Worm (Caenorhabditis elegans): ENCODE measurements around the gene C38H2.3.

The C38H2.3 gene

ce11 chrIII:10380640-10381039 lies 5.7 kb downstream of the C38H2.3 start:
- no peak for TF ChIP-seq tra-4 (tag; optimal IDR thresholded peaks at IDR 0.05)
- no peak for TF ChIP-seq F13C5.2 (tag; optimal IDR thresholded peaks at IDR 0.05)
- no peak for TF ChIP-seq hnd-1 (tag; optimal IDR thresholded peaks at IDR 0.05)
- TF ChIP-seq pes-1 (GFP tag; IDR thresholded peaks at IDR 0.05), result no peak
- no peak for TF ChIP-seq scrt-1 (GFP tag; IDR thresholded peaks at IDR 0.05)

DNA sequence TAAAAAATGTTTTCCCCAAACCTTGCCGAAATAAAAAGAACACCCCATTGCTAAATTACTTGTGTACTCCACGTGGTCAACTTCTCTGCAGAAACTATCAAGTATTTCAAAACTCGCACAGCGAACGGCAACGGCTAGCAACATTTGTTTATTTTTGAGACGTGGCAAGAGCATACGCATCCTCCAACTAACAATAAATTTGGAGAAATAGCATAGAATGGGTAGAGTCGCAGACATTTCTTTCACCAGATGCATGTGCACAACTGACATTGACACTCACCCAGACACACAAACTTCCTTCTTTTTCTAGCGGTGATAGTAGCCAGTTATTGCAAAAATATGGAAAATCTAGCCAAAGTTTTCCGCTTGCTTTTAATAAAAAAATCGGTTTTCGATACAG lies 6.7 kb downstream of the C38H2.3 start:
- no peak for TF ChIP-seq tbx-37 (GFP tag; conservative IDR thresholded peaks at IDR 0.05)
- no peak for TF ChIP-seq flt-1 (GFP tag; IDR thresholded peaks at IDR 0.05)
- TF ChIP-seq scrt-1 (GFP tag; IDR thresholded peaks at IDR 0.05), result no peak
- TF ChIP-seq pes-1 (GFP tag; IDR thresholded peaks at IDR 0.05), result no peak
- TF ChIP-seq ets-7 (tag; optimal IDR thresholded peaks at IDR 0.05), result no peak
- TF ChIP-seq aly-1 (tag; optimal IDR thresholded peaks at IDR 0.05), result no peak
- no peak for TF ChIP-seq tbx-11 (GFP tag; IDR thresholded peaks at IDR 0.05)
- TF ChIP-seq ceh-36 (tag; optimal IDR thresholded peaks at IDR 0.05), result no peak
- TF ChIP-seq B0310.2 (tag; optimal IDR thresholded peaks at IDR 0.05), result no peak
- TF ChIP-seq tra-4 (tag; optimal IDR thresholded peaks at IDR 0.05), result no peak
- no peak for TF ChIP-seq hmg-4 (GFP tag; optimal IDR thresholded peaks at IDR 0.05)
- no peak for TF ChIP-seq F13C5.2 (tag; optimal IDR thresholded peaks at IDR 0.05)
- TF ChIP-seq ceh-13 (GFP tag; optimal IDR thresholded peaks at IDR 0.05), result no peak
- TF ChIP-seq ama-1 (optimal IDR thresholded peaks at IDR 0.05), result no peak
- TF ChIP-seq hmbx-1 (tag; optimal IDR thresholded peaks at IDR 0.05), result no peak
- no peak for TF ChIP-seq sea-1 (GFP tag; conservative IDR thresholded peaks at IDR 0.05)
- TF ChIP-seq hnd-1 (tag; optimal IDR thresholded peaks at IDR 0.05), result no peak

- TF ChIP-seq aly-1 (tag; optimal IDR thresholded peaks at IDR 0.05), result no peak
- TF ChIP-seq sea-1 (GFP tag; conservative IDR thresholded peaks at IDR 0.05), result no peak
- TF ChIP-seq scrt-1 (GFP tag; IDR thresholded peaks at IDR 0.05), result no peak
- no peak for TF ChIP-seq hmg-4 (GFP tag; optimal IDR thresholded peaks at IDR 0.05)
- TF ChIP-seq hmbx-1 (tag; optimal IDR thresholded peaks at IDR 0.05), result no peak
- TF ChIP-seq ama-1 (optimal IDR thresholded peaks at IDR 0.05), result no peak
These were observed 7.5 kb downstream of the C38H2.3 start for ce11 chrIII:10378899-10379298.

- TF ChIP-seq tbx-37 (GFP tag; conservative IDR thresholded peaks at IDR 0.05), result no peak
- no peak for TF ChIP-seq F13C5.2 (tag; optimal IDR thresholded peaks at IDR 0.05)
These were observed 10.3 kb downstream of the C38H2.3 start for ce11 chrIII:10376041-10376440.

ce11 chrIII:10373845-10374244 lies 12.5 kb downstream of the C38H2.3 start:
- 0 out of 2 replicates have a peak, but pooled peaks have one; percentile 2 for TF ChIP-seq tbx-37 (GFP tag; conservative IDR thresholded peaks at IDR 0.05)
- TF ChIP-seq ceh-36 (tag; optimal IDR thresholded peaks at IDR 0.05), result no peak

ce11 chrIII:10367355-10367909 lies 18.9 kb downstream of the C38H2.3 start:
- TF ChIP-seq sea-1 (GFP tag; conservative IDR thresholded peaks at IDR 0.05), result 0 out of 2 replicates have a peak, but pooled peaks have one; percentile 30
- TF ChIP-seq pes-1 (GFP tag; IDR thresholded peaks at IDR 0.05), result no peak

DNA sequence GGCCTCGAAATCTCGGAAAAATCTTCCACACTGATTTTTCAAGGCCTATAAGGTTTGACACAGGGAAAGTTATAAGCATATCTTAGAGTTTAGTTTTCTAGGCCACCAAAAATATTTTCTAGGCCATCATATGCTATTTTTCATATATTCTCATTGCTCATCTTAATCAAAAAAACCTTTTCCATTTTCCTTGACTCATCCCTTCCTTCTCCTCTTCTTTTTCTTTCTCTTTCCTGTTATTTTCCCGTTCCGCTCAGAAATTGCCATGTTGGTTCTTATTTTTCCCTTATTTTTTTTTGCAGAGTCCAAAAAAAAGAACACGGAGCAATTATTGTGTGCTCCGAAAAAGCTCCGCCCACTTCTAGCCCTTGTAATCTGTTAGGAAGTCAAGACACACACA lies 21.7 kb downstream of the C38H2.3 start, which contains the start of gene tbc-8:
TSS of gene tbc-8 (plus strand) at position 301 of the 400 bp plus-strand sequence.
- TF ChIP-seq tbx-37 (GFP tag; conservative IDR thresholded peaks at IDR 0.05) (no peak), hnd-1 (tag; optimal IDR thresholded peaks at IDR 0.05) (no peak), ceh-13 (GFP tag; optimal IDR thresholded peaks at IDR 0.05) (no peak), ceh-36 (tag; optimal IDR thresholded peaks at IDR 0.05) (no peak), B0310.2 (tag; optimal IDR thresholded peaks at IDR 0.05) (no peak), pes-1 (GFP tag; IDR thresholded peaks at IDR 0.05) (no peak), hmbx-1 (tag; optimal IDR thresholded peaks at IDR 0.05) (no peak), scrt-1 (GFP tag; IDR thresholded peaks at IDR 0.05) (no peak), F13C5.2 (tag; optimal IDR thresholded peaks at IDR 0.05) (no peak), ama-1 (optimal IDR thresholded peaks at IDR 0.05) (no peak), tbx-11 (GFP tag; IDR thresholded peaks at IDR 0.05) (no peak), hmg-4 (GFP tag; optimal IDR thresholded peaks at IDR 0.05) (no peak), ets-7 (tag; optimal IDR thresholded peaks at IDR 0.05) (no peak), sea-1 (GFP tag; conservative IDR thresholded peaks at IDR 0.05) (no peak), aly-1 (tag; optimal IDR thresholded peaks at IDR 0.05) (no peak), flt-1 (GFP tag; IDR thresholded peaks at IDR 0.05) (no peak), tra-4 (tag; optimal IDR thresholded peaks at IDR 0.05) (no peak)

- no peak for TF ChIP-seq F13C5.2 (tag; optimal IDR thresholded peaks at IDR 0.05)
- no peak for TF ChIP-seq ceh-36 (tag; optimal IDR thresholded peaks at IDR 0.05)
- no peak for TF ChIP-seq ama-1 (optimal IDR thresholded peaks at IDR 0.05)
- TF ChIP-seq tra-4 (tag; optimal IDR thresholded peaks at IDR 0.05), result no peak
- TF ChIP-seq B0310.2 (tag; optimal IDR thresholded peaks at IDR 0.05), result no peak
- TF ChIP-seq ets-7 (tag; optimal IDR thresholded peaks at IDR 0.05), result no peak
- no peak for TF ChIP-seq scrt-1 (GFP tag; IDR thresholded peaks at IDR 0.05)
- no peak for TF ChIP-seq sea-1 (GFP tag; conservative IDR thresholded peaks at IDR 0.05)
- TF ChIP-seq flt-1 (GFP tag; IDR thresholded peaks at IDR 0.05), result no peak
- no peak for TF ChIP-seq hmg-4 (GFP tag; optimal IDR thresholded peaks at IDR 0.05)
- no peak for TF ChIP-seq aly-1 (tag; optimal IDR thresholded peaks at IDR 0.05)
- TF ChIP-seq hmbx-1 (tag; optimal IDR thresholded peaks at IDR 0.05), result no peak
These were observed 23.5 kb downstream of the C38H2.3 start for ce11 chrIII:10362920-10363319.

DNA sequence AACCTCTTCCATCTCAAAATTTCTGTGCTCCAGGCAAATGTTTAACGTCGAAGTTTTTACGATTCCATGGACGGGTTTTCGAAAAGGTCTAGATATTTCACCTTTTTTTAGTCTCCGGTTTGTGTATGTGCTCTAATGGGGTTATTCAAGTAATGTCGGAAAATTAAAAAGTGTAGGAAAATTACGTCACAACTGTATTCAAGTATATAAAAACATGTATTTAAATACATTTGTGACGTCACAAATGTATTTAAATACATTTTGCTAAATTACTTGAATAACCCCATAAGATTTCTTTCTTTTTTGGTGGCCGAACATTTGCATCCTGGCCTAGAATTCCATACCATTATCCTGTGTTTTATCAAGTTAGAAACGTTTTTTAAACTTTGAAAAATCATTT lies 24.9 kb downstream of the C38H2.3 start:
- TF ChIP-seq tbx-11 (GFP tag; IDR thresholded peaks at IDR 0.05) (no peak), tra-4 (tag; optimal IDR thresholded peaks at IDR 0.05) (no peak), hnd-1 (tag; optimal IDR thresholded peaks at IDR 0.05) (no peak), ama-1 (optimal IDR thresholded peaks at IDR 0.05) (no peak), pes-1 (GFP tag; IDR thresholded peaks at IDR 0.05) (no peak), flt-1 (GFP tag; IDR thresholded peaks at IDR 0.05) (no peak), hmbx-1 (tag; optimal IDR thresholded peaks at IDR 0.05) (no peak)

All from whole organism, early embryonic.